Worm (Caenorhabditis elegans) whole organism, L3 larva: ENCODE data around the gene srlf-4.

Experiments used
- R02D3.7 ChIP-seq: fragments of 150-350 bp; optimal IDR thresholded peaks from 2 replicates; lab custom pipeline; 2014; ENCODE audit warnings: missing biosample characterization, missing genetic modification characterization
- ZK546.5 ChIP-seq: sonication (generic microtip); optimal IDR thresholded peaks from 2 replicates; lab custom pipeline; 2017; ENCODE audit warnings: missing biosample characterization, missing genetic modification characterization
- mdl-1 ChIP-seq: fragments of 150-350 bp; optimal IDR thresholded peaks from 2 replicates; lab custom pipeline; 2014; ENCODE audit warnings: missing biosample characterization, missing genetic modification characterization
- nfya-1 ChIP-seq: sonication (generic microtip); optimal IDR thresholded peaks from 2 replicates; lab custom pipeline; 2017; ENCODE audit warnings: missing genetic modification characterization, mild to moderate bottlenecking, missing compliant biosample characterization, antibody characterized with exemption, moderate library complexity; ENCODE audit not compliant: insufficient read depth
- nhr-11 ChIP-seq: fragments of 150-350 bp; optimal IDR thresholded peaks from 2 replicates; lab custom pipeline; 2014; ENCODE audit warnings: missing biosample characterization, missing genetic modification characterization
- sea-2 ChIP-seq: fragments of 150-350 bp; sonication (generic microtip); optimal IDR thresholded peaks from 4 replicates; lab custom pipeline; 2014; ENCODE audit warnings: missing biosample characterization, missing genetic modification reagents, missing genetic modification characterization
- skn-1 ChIP-seq: fragments of 150-350 bp; optimal IDR thresholded peaks from 2 replicates; lab custom pipeline; 2014; ENCODE audit warnings: missing biosample characterization, missing genetic modification characterization
- tbx-2 ChIP-seq: sonication (generic microtip); optimal IDR thresholded peaks from 2 replicates; lab custom pipeline; 2016; ENCODE audit warnings: mild to moderate bottlenecking, missing genetic modification characterization, missing compliant biosample characterization

DNA sequence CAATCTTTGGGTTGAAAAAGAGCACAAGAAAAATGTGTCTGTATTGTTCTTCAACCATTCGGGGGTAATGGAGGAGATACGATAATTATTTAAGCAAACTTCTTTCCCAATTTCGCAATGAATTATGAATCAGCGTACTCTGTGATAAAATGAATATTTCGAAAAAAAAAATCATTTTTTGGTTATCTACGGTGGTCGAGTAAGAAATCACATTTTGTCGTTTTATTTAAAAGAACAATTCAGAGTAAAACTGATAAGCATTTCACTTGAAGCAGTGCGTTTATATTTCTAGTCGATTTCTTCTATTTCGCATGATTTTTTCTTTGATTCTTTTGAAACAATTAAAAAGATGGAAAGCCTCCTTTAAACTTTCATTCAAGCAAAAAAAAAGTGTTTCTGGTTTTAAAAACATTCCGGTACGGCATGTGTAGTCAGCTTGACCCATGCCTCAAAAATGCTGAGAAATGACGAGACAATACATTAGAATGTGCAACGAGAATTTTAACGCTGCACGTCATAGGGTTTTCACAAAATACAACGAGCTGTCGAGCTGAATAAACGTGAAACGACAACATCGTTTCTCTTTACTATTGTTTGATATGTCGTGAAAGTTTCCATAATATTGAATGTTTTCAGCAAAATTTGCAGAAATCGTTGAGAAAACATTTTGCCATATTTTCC is 21.7 kb downstream of the srlf-4 start, which contains the start of gene K08D8.2:
- TF ChIP-seq R02D3.7 (no peak), skn-1 (tag; lab: Kevin White, UChicago) (no peak), tbx-2 (no peak), mdl-1 (tag; lab: Kevin White, UChicago) (no peak), sea-2 (GFP tag; lab: Kevin White, UChicago) (no peak), nfya-1 (no peak), ZK546.5 (tag; lab: Kevin White, UChicago) (no peak), nhr-11 (tag; lab: Kevin White, UChicago) (no peak)
